ENCODE assay signal across 1 fruit fly cellular context in the genomic region with DNA sequence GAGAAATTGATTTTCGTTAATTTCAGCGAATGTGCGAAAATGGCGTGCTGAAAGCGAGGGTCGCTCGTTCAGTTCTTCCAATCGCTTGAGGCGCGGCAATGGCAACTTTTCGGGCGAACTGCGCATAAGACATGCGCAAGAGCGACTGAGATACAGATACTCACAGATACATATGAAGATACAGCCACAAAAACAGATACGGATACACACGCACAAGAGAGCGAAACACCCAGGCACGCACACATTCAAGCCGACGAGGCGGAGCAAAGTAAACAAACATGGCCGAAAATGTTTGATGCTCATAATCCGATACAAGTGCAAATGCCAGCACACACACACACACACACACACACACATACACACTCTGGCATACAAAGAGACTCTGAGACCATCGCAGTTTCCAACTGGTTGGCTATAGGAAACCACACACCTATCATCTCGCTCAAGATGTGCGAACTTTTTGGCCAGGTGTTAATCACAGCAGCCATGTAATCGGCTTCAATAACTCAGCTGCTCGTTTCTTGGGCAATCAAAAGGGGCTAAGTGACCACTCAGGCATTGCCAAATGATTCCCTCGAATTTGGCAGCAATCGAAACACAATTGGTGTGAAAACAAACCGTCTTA.
A peak's percentile ranks its signal among the peaks of the same experiment; 100 is the strongest.
TF ChIP-seq lines count a peak whose summit lies in the region.

No protein-coding gene starts in this region.

TF ChIP-seq in whole organism, embryonic, 481 proteins besides CTCF, POLR2A, EP300 and RAD21 (continued from another document):
- TF ChIP-seq nerfin-1 (tag; optimal IDR thresholded peaks at IDR 0.05; lab: Kevin White, UChicago) (peak; percentile 52), Trl (optimal IDR thresholded peaks at IDR 0.05; lab: Kevin White, UChicago) (peak; percentile 43 to 61), Trl (GFP tag; optimal IDR thresholded peaks at IDR 0.05; lab: Kevin White, UChicago) (no peak), Pdp1 (GFP tag; optimal IDR thresholded peaks at IDR 0.05; lab: Kevin White, UChicago) (peak in 1 of 2 experiments; percentile 3), Elba2 (GFP tag; optimal IDR thresholded peaks at IDR 0.05; lab: Kevin White, UChicago) (peak; percentile 76), CG16813 (GFP tag; IDR thresholded peaks at IDR 0.05; lab: Robert Waterston, UW; ENCODE audit: partially characterized antibody) (0 out of 3 replicates have a peak, but pooled peaks have one; percentile 26), onecut (GFP tag; IDR thresholded peaks at IDR 0.05; lab: Robert Waterston, UW) (peak; percentile 45), nom (GFP tag; optimal IDR thresholded peaks at IDR 0.05; lab: Kevin White, UChicago) (no peak), rib (GFP tag; IDR thresholded peaks at IDR 0.05; lab: Robert Waterston, UW) (peak; percentile 88), CG11247 (GFP tag; IDR thresholded peaks at IDR 0.05; lab: Robert Waterston, UW) (no peak), CG2120 (GFP tag; optimal IDR thresholded peaks at IDR 0.05; lab: Kevin White, UChicago) (peak; percentile 16), CG12769 (tag; optimal IDR thresholded peaks at IDR 0.05; lab: Kevin White, UChicago) (peak; percentile 14), sens (GFP tag; lab: Kevin White, UChicago) (peak; percentile 62), pros (GFP tag; optimal IDR thresholded peaks at IDR 0.05; lab: Kevin White, UChicago) (peak; percentile 59), mirr (GFP tag; optimal IDR thresholded peaks at IDR 0.05; lab: Kevin White, UChicago) (peak; percentile 28), CrebB (tag; optimal IDR thresholded peaks at IDR 0.05; lab: Kevin White, UChicago) (peak; percentile 23), Xbp1 (GFP tag; optimal IDR thresholded peaks at IDR 0.05; lab: Kevin White, UChicago) (no peak), CG1024 (GFP tag; IDR thresholded peaks at IDR 0.05; lab: Robert Waterston, UW) (no peak), CG11456 (GFP tag; IDR thresholded peaks at IDR 0.05; lab: Robert Waterston, UW) (no peak), CoRest (tag; optimal IDR thresholded peaks at IDR 0.05; lab: Kevin White, UChicago) (peak; percentile 40), kni (GFP tag; optimal IDR thresholded peaks at IDR 0.05; lab: Kevin White, UChicago) (peak; percentile 61), phol (tag; optimal IDR thresholded peaks at IDR 0.05; lab: Kevin White, UChicago) (peak; percentile 32), lab (GFP tag; optimal IDR thresholded peaks at IDR 0.05; lab: Kevin White, UChicago) (peak; percentile 23), lbe (GFP tag; optimal IDR thresholded peaks at IDR 0.05; lab: Kevin White, UChicago) (no peak), HmgZ (tag; optimal IDR thresholded peaks at IDR 0.05; lab: Kevin White, UChicago) (peak; percentile 23), CG8290 (GFP tag; optimal IDR thresholded peaks at IDR 0.05; lab: Kevin White, UChicago) (no peak), CG8290 (tag; optimal IDR thresholded peaks at IDR 0.05; lab: Kevin White, UChicago) (peak in 1 of 2 experiments; percentile 16), Nf-YB (GFP tag; optimal IDR thresholded peaks at IDR 0.05; lab: Kevin White, UChicago) (peak; percentile 95), pan (optimal IDR thresholded peaks at IDR 0.05; lab: Kevin White, UChicago) (no peak), pan (GFP tag; optimal IDR thresholded peaks at IDR 0.05 in 1 of 2, IDR thresholded peaks at IDR 0.05 in 1 of 2) (peak in 1 of 2 experiments; percentile 28), fru (optimal IDR thresholded peaks at IDR 0.05; lab: Kevin White, UChicago) (no peak), CG7928 (GFP tag; optimal IDR thresholded peaks at IDR 0.05; lab: Kevin White, UChicago) (no peak), zen (tag; optimal IDR thresholded peaks at IDR 0.05; lab: Kevin White, UChicago) (peak; percentile 39), knrl (GFP tag; IDR thresholded peaks at IDR 0.05; lab: Robert Waterston, UW; ENCODE audit: partially characterized antibody) (0 out of 3 replicates have a peak, but pooled peaks have one; percentile 29), ci (GFP tag; IDR thresholded peaks at IDR 0.05; lab: Robert Waterston, UW) (0 out of 3 replicates have a peak, but pooled peaks have one; percentile 47), exex (tag; optimal IDR thresholded peaks at IDR 0.05; lab: Kevin White, UChicago) (no peak), da (GFP tag; optimal IDR thresholded peaks at IDR 0.05; lab: Kevin White, UChicago) (no peak), tll (GFP tag; optimal IDR thresholded peaks at IDR 0.05; lab: Kevin White, UChicago) (peak in 1 of 2 experiments; percentile 38), CG13287 (GFP tag; IDR thresholded peaks at IDR 0.05; lab: Robert Waterston, UW; ENCODE audit: partially characterized antibody) (peak; percentile 26; the same call in 1 of the 2 replicates), twi (tag; optimal IDR thresholded peaks at IDR 0.05; lab: Kevin White, UChicago) (peak; percentile 31), amos (GFP tag; IDR thresholded peaks at IDR 0.05; lab: Robert Waterston, UW; ENCODE audit: partially characterized antibody) (peak; percentile 13; the same call in 1 of the 2 replicates), Vsx1 (GFP tag; optimal IDR thresholded peaks at IDR 0.05; lab: Kevin White, UChicago) (no peak), oc (tag; optimal IDR thresholded peaks at IDR 0.05; lab: Kevin White, UChicago) (peak; percentile 83), gsb (GFP tag; IDR thresholded peaks at IDR 0.05; lab: Robert Waterston, UW) (no peak), ewg (GFP tag; optimal IDR thresholded peaks at IDR 0.05; lab: Kevin White, UChicago) (peak; percentile 95), caup (GFP tag; optimal IDR thresholded peaks at IDR 0.05; lab: Kevin White, UChicago; ENCODE audit: severe bottlenecking) (peak; percentile 44), Nf-YC (tag; optimal IDR thresholded peaks at IDR 0.05; lab: Kevin White, UChicago) (peak; percentile 96), Eip74EF (GFP tag; optimal IDR thresholded peaks at IDR 0.05; lab: Kevin White, UChicago) (no peak), NFAT (GFP tag; IDR thresholded peaks at IDR 0.05; lab: Robert Waterston, UW) (0 out of 2 replicates have a peak, but pooled peaks have one; percentile 16), CG13624 (GFP tag; optimal IDR thresholded peaks at IDR 0.05; lab: Kevin White, UChicago) (peak; percentile 34), YL-1 (GFP tag; optimal IDR thresholded peaks at IDR 0.05; lab: Kevin White, UChicago) (no peak), tio (GFP tag; optimal IDR thresholded peaks at IDR 0.05; lab: Kevin White, UChicago) (no peak), her (GFP tag; optimal IDR thresholded peaks at IDR 0.05; lab: Kevin White, UChicago) (no peak), Hmx (GFP tag; optimal IDR thresholded peaks at IDR 0.05; lab: Kevin White, UChicago) (no peak), D (optimal IDR thresholded peaks at IDR 0.05; lab: Kevin White, UChicago) (peak; percentile 88), D (GFP tag; optimal IDR thresholded peaks at IDR 0.05; lab: Kevin White, UChicago) (no peak), Adf1 (GFP tag; IDR thresholded peaks at IDR 0.05; lab: Robert Waterston, UW) (peak; percentile 64), Rfx (GFP tag; IDR thresholded peaks at IDR 0.05; lab: Robert Waterston, UW) (peak; percentile 53), CG1832 (GFP tag; optimal IDR thresholded peaks at IDR 0.05; lab: Kevin White, UChicago) (peak; percentile 28), gro (GFP tag; optimal IDR thresholded peaks at IDR 0.05; lab: Kevin White, UChicago) (peak; percentile 21), chn (GFP tag; optimal IDR thresholded peaks at IDR 0.05; lab: Kevin White, UChicago) (no peak), CG10543 (GFP tag; optimal IDR thresholded peaks at IDR 0.05; lab: Kevin White, UChicago) (peak; percentile 19), CG18476 (GFP tag; optimal IDR thresholded peaks at IDR 0.05; lab: Kevin White, UChicago) (peak; percentile 97), hkb (optimal IDR thresholded peaks at IDR 0.05; lab: Kevin White, UChicago) (peak; percentile 99), hkb (GFP tag; IDR thresholded peaks at IDR 0.05; lab: Robert Waterston, UW) (no peak), sob (GFP tag; IDR thresholded peaks at IDR 0.05; lab: Robert Waterston, UW) (0 out of 2 replicates have a peak, but pooled peaks have one; percentile 21), row (GFP tag; IDR thresholded peaks at IDR 0.05; lab: Robert Waterston, UW) (peak; percentile 90)
